Worm (Caenorhabditis elegans): ENCODE results near the gene seb-3.
A peak's percentile ranks its signal among the peaks of the same experiment; 100 is the strongest.

The seb-3 gene

DNA sequence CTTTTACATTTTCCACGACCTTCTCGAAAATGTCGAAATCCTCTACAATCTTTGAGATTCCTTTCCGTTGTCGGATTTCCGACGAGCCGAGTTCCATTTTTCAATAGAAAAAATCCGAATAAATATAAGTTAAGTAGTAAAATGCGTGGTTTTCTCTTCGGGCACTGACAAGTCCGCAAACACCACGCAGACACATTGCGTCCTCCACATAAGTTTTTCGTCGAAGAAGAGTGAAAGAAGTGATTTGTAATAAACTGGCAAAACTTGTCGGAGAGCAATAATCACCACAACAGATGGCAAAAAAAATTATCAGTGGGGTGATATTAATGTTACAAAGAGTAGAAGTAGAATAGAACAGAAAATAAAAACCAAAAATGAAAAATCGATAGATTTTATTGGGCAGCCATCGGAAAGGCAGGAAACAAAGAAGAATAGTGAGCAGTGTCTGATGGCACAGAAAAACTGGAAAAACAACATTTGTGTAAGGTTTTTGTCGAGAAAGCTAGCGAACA is 19.2 kb upstream of the seb-3 start, which contains the start of gene ergi-2 (continued):
- TF ChIP-seq unc-130 (tag; optimal IDR thresholded peaks at IDR 0.05) (peak; percentile 41), ceh-82 (tag; optimal IDR thresholded peaks at IDR 0.05) (peak in 1 of 3 experiments; percentile 9), skn-1 (tag; optimal IDR thresholded peaks at IDR 0.05) (peak; percentile 18), egl-13 (tag; optimal IDR thresholded peaks at IDR 0.05) (no peak), ets-5 (GFP tag; IDR thresholded peaks at IDR 0.05) (no peak), mep-1 (tag; optimal IDR thresholded peaks at IDR 0.05) (peak; percentile 42), jun-1 (tag; optimal IDR thresholded peaks at IDR 0.05) (no peak), hlh-17 (GFP tag; optimal IDR thresholded peaks at IDR 0.05; ENCODE audit: borderline replicate concordance) (no peak), tbx-2 (tag; optimal IDR thresholded peaks at IDR 0.05) (no peak), C16A3.4 (tag; optimal IDR thresholded peaks at IDR 0.05) (no peak), fos-1 (tag; optimal IDR thresholded peaks at IDR 0.05) (no peak), unc-98 (GFP tag; IDR thresholded peaks at IDR 0.05) (no peak), ceh-88 (GFP tag; IDR thresholded peaks at IDR 0.05) (no peak), hpl-2 (GFP tag; optimal IDR thresholded peaks at IDR 0.05) (no peak), sup-37 (GFP tag; optimal IDR thresholded peaks at IDR 0.05) (no peak), vab-15 (tag; optimal IDR thresholded peaks at IDR 0.05) (no peak), hlh-4 (tag; optimal IDR thresholded peaks at IDR 0.05) (no peak), lin-39 (tag; optimal IDR thresholded peaks at IDR 0.05) (no peak), blmp-1 (tag; optimal IDR thresholded peaks at IDR 0.05) (peak; percentile 85)

DNA sequence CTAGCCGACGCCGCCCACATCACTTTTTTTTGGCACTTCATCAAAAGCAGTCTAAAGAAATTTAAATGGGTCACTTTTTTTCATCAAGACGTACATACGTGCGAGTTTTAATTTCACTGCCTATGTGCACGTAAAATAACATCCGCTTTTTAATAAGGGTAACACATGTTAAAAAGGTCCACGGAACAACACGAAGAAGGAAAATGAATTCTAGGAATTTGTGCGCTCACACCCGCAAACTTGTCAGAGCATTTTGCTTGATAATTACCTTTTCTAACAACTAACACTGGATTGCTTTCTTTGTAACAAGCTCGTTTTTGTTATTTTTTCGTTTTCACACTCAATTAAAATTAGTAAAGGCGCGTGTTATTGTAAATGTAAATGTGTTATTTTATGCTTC is 17.4 kb upstream of the seb-3 start:
- no peak for TF ChIP-seq skn-1 (tag; optimal IDR thresholded peaks at IDR 0.05)
- TF ChIP-seq egl-13 (tag; optimal IDR thresholded peaks at IDR 0.05): peak; percentile 61
- no peak for TF ChIP-seq F16B12.6 (tag; optimal IDR thresholded peaks at IDR 0.05)
- TF ChIP-seq sptf-1 (tag; optimal IDR thresholded peaks at IDR 0.05): no peak
- TF ChIP-seq swsn-7 (tag; optimal IDR thresholded peaks at IDR 0.05): peak; percentile 15
- TF ChIP-seq ceh-82 (tag; optimal IDR thresholded peaks at IDR 0.05): no peak
- no peak for TF ChIP-seq nhr-19 (GFP tag; conservative IDR thresholded peaks at IDR 0.05)
- TF ChIP-seq lin-14 (GFP tag; optimal IDR thresholded peaks at IDR 0.05): peak; percentile 72
- TF ChIP-seq lin-39 (tag; optimal IDR thresholded peaks at IDR 0.05): no peak
- peak; percentile 54 for TF ChIP-seq unc-86 (tag; optimal IDR thresholded peaks at IDR 0.05)
- peak; percentile 40 for TF ChIP-seq nhr-71 (tag; optimal IDR thresholded peaks at IDR 0.05)
- TF ChIP-seq elt-2 (tag; optimal IDR thresholded peaks at IDR 0.05): no peak
- TF ChIP-seq C04F5.9 (tag; optimal IDR thresholded peaks at IDR 0.05): no peak
- TF ChIP-seq tlp-1 (tag; optimal IDR thresholded peaks at IDR 0.05): no peak
- 0 out of 2 replicates have a peak, but pooled peaks have one; percentile 13 for TF ChIP-seq ceh-88 (GFP tag; IDR thresholded peaks at IDR 0.05)
- no peak for TF ChIP-seq efl-1 (optimal IDR thresholded peaks at IDR 0.05)
- TF ChIP-seq efl-1 (GFP tag; optimal IDR thresholded peaks at IDR 0.05 in 1 of 2): no peak
- TF ChIP-seq jun-1 (tag; optimal IDR thresholded peaks at IDR 0.05): no peak
- no peak for TF ChIP-seq nhr-11 (tag; optimal IDR thresholded peaks at IDR 0.05)
- no peak for TF ChIP-seq blmp-1 (tag; optimal IDR thresholded peaks at IDR 0.05)

DNA sequence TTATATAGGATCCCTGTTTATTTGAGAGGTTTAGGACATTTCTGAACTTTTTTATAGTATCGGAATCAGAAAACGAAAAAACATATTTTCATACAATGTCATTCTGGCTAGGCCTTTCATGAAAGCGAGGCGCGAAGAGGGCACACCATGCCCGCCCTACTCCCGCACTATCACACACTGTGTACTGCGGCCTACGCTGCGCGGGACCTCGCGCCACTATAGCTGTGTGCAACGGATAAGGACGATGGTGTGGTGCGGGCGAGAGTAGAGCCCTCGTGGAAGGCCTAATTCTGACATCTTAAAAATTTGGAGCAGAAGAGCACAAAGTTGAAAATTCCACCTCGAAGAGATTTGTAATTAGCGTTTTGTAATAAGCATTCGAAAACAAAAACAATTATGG is 15.2 kb upstream of the seb-3 start:
- TF ChIP-seq irx-1 (tag; optimal IDR thresholded peaks at IDR 0.05) (no peak), snpc-4 (tag; optimal IDR thresholded peaks at IDR 0.05) (peak; percentile 26), alr-1 (tag; optimal IDR thresholded peaks at IDR 0.05; ENCODE audit: borderline replicate concordance) (no peak)

DNA sequence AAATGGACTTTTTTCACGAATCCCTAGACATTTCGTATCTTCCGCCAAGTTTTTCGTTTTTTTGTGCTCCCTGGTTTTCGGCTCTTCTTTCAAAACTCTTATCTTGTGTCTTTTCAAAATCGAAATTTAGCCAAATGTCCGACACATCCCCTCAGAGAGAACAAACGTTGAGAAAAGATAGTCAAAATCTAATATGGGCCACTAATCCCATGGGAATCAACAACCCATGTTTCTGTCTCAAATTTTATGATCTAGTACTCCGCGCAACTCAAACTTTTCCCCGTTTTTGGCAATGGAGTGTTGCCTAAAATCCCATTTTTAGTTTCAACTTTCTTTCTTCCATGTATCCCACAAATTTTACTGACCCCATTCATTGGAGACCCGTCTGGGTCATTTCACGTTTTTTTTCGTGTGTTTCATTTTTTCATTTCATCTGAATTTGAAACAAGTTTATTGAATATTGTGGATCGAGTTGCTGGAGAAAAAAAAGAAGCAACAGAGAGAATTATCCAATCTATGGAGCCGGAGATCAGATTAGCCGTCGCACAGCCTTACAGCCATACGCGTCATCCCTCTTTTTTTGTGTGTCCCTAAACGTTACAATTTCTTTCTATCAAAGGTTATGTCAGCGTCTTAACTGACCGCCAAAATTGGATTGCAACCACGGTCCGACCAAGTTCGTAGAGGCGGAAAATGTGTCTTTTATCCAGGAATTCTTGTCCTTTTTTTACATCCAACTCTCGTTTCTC is 14.4 kb upstream of the seb-3 start:
- TF ChIP-seq unc-30 (tag; optimal IDR thresholded peaks at IDR 0.05) (no peak), lin-14 (GFP tag; optimal IDR thresholded peaks at IDR 0.05) (peak; percentile 41), fkh-10 (GFP tag; optimal IDR thresholded peaks at IDR 0.05) (peak; percentile 86), lir-3 (tag; optimal IDR thresholded peaks at IDR 0.05; ENCODE audit: poor library complexity) (no peak), jun-1 (tag; optimal IDR thresholded peaks at IDR 0.05) (no peak)
